Fruit fly (Drosophila melanogaster) whole organism, embryonic: ENCODE results near the gene FeCH.
A peak's percentile ranks its signal among the peaks of the same experiment; 100 is the strongest.

Experiments used
- Aef1 ChIP-seq: fragments of 200-800 bp; sonication (Bioruptor generic); IDR thresholded peaks from 3 replicates; pipeline ENCODE4 v1.3.6; 2022; ENCODE audit warnings: missing biosample characterization, missing genetic modification characterization
- Antp ChIP-seq: fragments of 200-800 bp; sonication (Bioruptor generic); optimal IDR thresholded peaks from 3 replicates; lab custom pipeline; 2016; ENCODE audit warnings: missing biosample characterization, missing genetic modification characterization
- B-H2 ChIP-seq: fragments of 200-800 bp; sonication (Bioruptor generic); optimal IDR thresholded peaks from 2 replicates; lab custom pipeline; 2018; ENCODE audit warnings: missing biosample characterization, mild to moderate bottlenecking, missing genetic modification characterization
- CG10267 ChIP-seq: fragments of 200-800 bp; sonication (Bioruptor generic); optimal IDR thresholded peaks from 2 replicates; lab custom pipeline; 2018; ENCODE audit warnings: missing biosample characterization, mild to moderate bottlenecking, missing genetic modification characterization, moderate library complexity
- CG10979 ChIP-seq: fragments of 200-800 bp; sonication (Bioruptor generic); optimal IDR thresholded peaks from 2 replicates; lab custom pipeline; 2018; ENCODE audit warnings: missing biosample characterization, mild to moderate bottlenecking, missing genetic modification characterization, moderate library complexity
- CG11504 ChIP-seq: fragments of 200-800 bp; sonication (Bioruptor generic); optimal IDR thresholded peaks from 3 replicates; lab custom pipeline; 2019; ENCODE audit warnings: missing biosample characterization, mild to moderate bottlenecking, missing genetic modification characterization, moderate library complexity
- CG11696 ChIP-seq: fragments of 200-800 bp; sonication (Bioruptor generic); IDR thresholded peaks from 2 replicates; pipeline ENCODE4 v1.3.6; 2022; ENCODE audit warnings: missing biosample characterization, missing genetic modification characterization
- CG12071 ChIP-seq: fragments of 200-800 bp; sonication (Bioruptor generic); optimal IDR thresholded peaks from 3 replicates; lab custom pipeline; 2018; ENCODE audit warnings: missing biosample characterization, mild to moderate bottlenecking, missing genetic modification characterization
- CG12155 ChIP-seq: fragments of 200-800 bp; sonication (Bioruptor generic); optimal IDR thresholded peaks from 3 replicates; lab custom pipeline; 2016; ENCODE audit warnings: missing biosample characterization, missing genetic modification characterization
- CG12236 ChIP-seq: fragments of 200-800 bp; sonication (Bioruptor generic); optimal IDR thresholded peaks from 2 replicates; lab custom pipeline; 2016; ENCODE audit warnings: missing biosample characterization, missing genetic modification characterization
- CG12942 ChIP-seq: fragments of 200-800 bp; sonication (Bioruptor generic); optimal IDR thresholded peaks from 3 replicates; lab custom pipeline; 2016; ENCODE audit warnings: missing biosample characterization, missing genetic modification characterization
- CG1602 ChIP-seq: fragments of 200-800 bp; sonication (Bioruptor generic); optimal IDR thresholded peaks from 3 replicates; lab custom pipeline; 2016; ENCODE audit warnings: missing biosample characterization, missing genetic modification characterization
- CG17328 ChIP-seq: fragments of 200-800 bp; sonication (Bioruptor generic); IDR thresholded peaks from 2 replicates; pipeline ENCODE4 v1.3.6; 2022; ENCODE audit warnings: missing biosample characterization, missing genetic modification characterization
- CG17361 ChIP-seq: fragments of 200-800 bp; sonication (Bioruptor generic); IDR thresholded peaks from 3 replicates; pipeline ENCODE4 v1.3.6; 2022; ENCODE audit warnings: missing biosample characterization, missing genetic modification characterization
- CG1792 ChIP-seq: fragments of 200-800 bp; sonication (Bioruptor generic); optimal IDR thresholded peaks from 2 replicates; lab custom pipeline; 2016; ENCODE audit warnings: missing biosample characterization, missing genetic modification characterization
- CG18011 ChIP-seq: fragments of 200-800 bp; sonication (Bioruptor generic); optimal IDR thresholded peaks from 2 replicates; lab custom pipeline; 2017; ENCODE audit warnings: missing biosample characterization, missing genetic modification characterization, mild to moderate bottlenecking, moderate library complexity, missing genotype
- CG30020 ChIP-seq: fragments of 200-800 bp; optimal IDR thresholded peaks from 2 replicates; lab custom pipeline; 2019; ENCODE audit warnings: missing biosample characterization, mild to moderate bottlenecking, missing genetic modification characterization, moderate library complexity
- CG30403 ChIP-seq: fragments of 200-800 bp; sonication (Bioruptor generic); optimal IDR thresholded peaks from 3 replicates; lab custom pipeline; 2016; ENCODE audit warnings: missing biosample characterization, missing genetic modification characterization
- CG32532 ChIP-seq: fragments of 200-800 bp; sonication (Bioruptor generic); IDR thresholded peaks from 2 replicates; pipeline ENCODE4 v1.3.6; 2022; ENCODE audit warnings: missing biosample characterization, missing genetic modification characterization
- CG34224 ChIP-seq: fragments of 200-800 bp; sonication (Bioruptor generic); IDR thresholded peaks from 3 replicates; pipeline ENCODE4 v1.3.6; 2022; ENCODE audit warnings: missing biosample characterization, missing genetic modification characterization; ENCODE audit not compliant: partially characterized antibody
- CG5953 ChIP-seq: fragments of 200-800 bp; sonication (Bioruptor generic); IDR thresholded peaks from 2 replicates; pipeline ENCODE4 v1.3.6; 2022; ENCODE audit warnings: missing biosample characterization, missing genetic modification characterization
- CG9727 ChIP-seq: fragments of 200-800 bp; sonication (Bioruptor generic); optimal IDR thresholded peaks from 3 replicates; lab custom pipeline; 2017; ENCODE audit warnings: missing biosample characterization, mild to moderate bottlenecking, missing genetic modification characterization
- CG9797 ChIP-seq: fragments of 200-800 bp; sonication (Bioruptor generic); optimal IDR thresholded peaks from 3 replicates; lab custom pipeline; 2018; ENCODE audit warnings: missing biosample characterization, mild to moderate bottlenecking, missing genetic modification characterization
- Deaf1 ChIP-seq: fragments of 200-800 bp; optimal IDR thresholded peaks from 3 replicates; lab custom pipeline; 2019; ENCODE audit warnings: missing biosample characterization, mild to moderate bottlenecking, missing genetic modification characterization, moderate library complexity
- Dip3 ChIP-seq: fragments of 200-800 bp; sonication (Bioruptor generic); optimal IDR thresholded peaks from 3 replicates; lab custom pipeline; 2016; ENCODE audit warnings: missing biosample characterization, missing genetic modification characterization
- Doc3 ChIP-seq: fragments of 200-800 bp; sonication (Bioruptor generic); IDR thresholded peaks from 3 replicates; pipeline ENCODE4 v1.3.6; 2022; ENCODE audit warnings: missing biosample characterization, missing genetic modification characterization; ENCODE audit not compliant: partially characterized antibody
- E2f2 ChIP-seq: fragments of 200-800 bp; sonication (Bioruptor generic); IDR thresholded peaks from 2 replicates; pipeline ENCODE4 v1.3.6; 2022; ENCODE audit warnings: missing biosample characterization, missing genetic modification characterization
- H15 ChIP-seq: fragments of 200-800 bp; sonication (Bioruptor generic); IDR thresholded peaks from 3 replicates; pipeline ENCODE4 v1.3.6; 2022; ENCODE audit warnings: missing biosample characterization, missing genetic modification characterization
- Hr3 ChIP-seq: fragments of 200-800 bp; sonication (Bioruptor generic); optimal IDR thresholded peaks from 3 replicates; lab custom pipeline; 2016; ENCODE audit warnings: missing biosample characterization, missing genetic modification characterization
- Med ChIP-seq: fragments of 200-800 bp; sonication (Bioruptor generic); peaks from one replicate; lab custom pipeline; 2016; ENCODE audit warnings: missing biosample characterization, missing genetic modification characterization, mild to moderate bottlenecking, inconsistent platforms, moderate library complexity
- Myb ChIP-seq: fragments of 200-800 bp; sonication (Bioruptor generic); optimal IDR thresholded peaks from 2 replicates; lab custom pipeline; 2016; ENCODE audit warnings: missing biosample characterization, missing genetic modification characterization
- NC2α ChIP-seq: fragments of 200-800 bp; sonication (Bioruptor generic); optimal IDR thresholded peaks from 2 replicates; lab custom pipeline; 2016; ENCODE audit warnings: missing biosample characterization, missing genetic modification characterization
- Trl ChIP-seq, 3 experiments: fragments of >200 bp in 2 of 3; fragments of 200-800 bp in 1 of 3; sonication (Bioruptor generic) in 1 of 3; optimal IDR thresholded peaks; 2 replicates in 1 of 3; 3 replicates in 2 of 3; lab custom pipeline; 2016 to 2017; ENCODE audit warnings: missing biosample characterization in 1 of 3, missing genetic modification characterization in 1 of 3
- Xrp1 ChIP-seq: fragments of 200-800 bp; sonication (Bioruptor generic); IDR thresholded peaks from 2 replicates; pipeline ENCODE4 v1.3.6; 2022; ENCODE audit warnings: missing biosample characterization, missing genetic modification characterization
- bab2 ChIP-seq: fragments of 200-800 bp; sonication (Bioruptor generic); optimal IDR thresholded peaks from 2 replicates; lab custom pipeline; 2016; ENCODE audit warnings: missing biosample characterization, missing genetic modification characterization
- eyg ChIP-seq: fragments of 200-800 bp; sonication (Bioruptor generic); optimal IDR thresholded peaks from 3 replicates; lab custom pipeline; 2016; ENCODE audit warnings: missing biosample characterization, missing genetic modification characterization
- ind ChIP-seq: fragments of 200-800 bp; sonication (Bioruptor generic); optimal IDR thresholded peaks from 3 replicates; lab custom pipeline; 2016; ENCODE audit warnings: missing biosample characterization, missing genetic modification characterization
- lola ChIP-seq, 3 experiments: fragments of >200 bp in 2 of 3; fragments of 200-800 bp in 1 of 3; sonication (Bioruptor generic) in 1 of 3; optimal IDR thresholded peaks; 2 replicates each; lab custom pipeline; 2017 to 2019; ENCODE audit warnings: missing biosample characterization in 3 of 3, missing genetic modification characterization in 3 of 3, mild to moderate bottlenecking in 1 of 3, moderate library complexity in 1 of 3
- mld ChIP-seq: fragments of 200-800 bp; sonication (Bioruptor generic); IDR thresholded peaks from 3 replicates; pipeline ENCODE4 v1.3.6; 2022; ENCODE audit warnings: missing biosample characterization, missing genetic modification characterization; ENCODE audit not compliant: partially characterized antibody
- pho ChIP-seq: fragments of 200-800 bp; sonication (Bioruptor generic); optimal IDR thresholded peaks from 2 replicates; lab custom pipeline; 2016; ENCODE audit warnings: missing biosample characterization, missing genetic modification characterization
- row ChIP-seq: fragments of 200-800 bp; sonication (Bioruptor generic); IDR thresholded peaks from 3 replicates; pipeline ENCODE4 v1.3.6; 2022; ENCODE audit warnings: missing biosample characterization, missing genetic modification characterization
- schlank ChIP-seq: fragments of 200-800 bp; sonication (Bioruptor generic); optimal IDR thresholded peaks from 2 replicates; lab custom pipeline; 2018; ENCODE audit warnings: missing biosample characterization, mild to moderate bottlenecking, missing genetic modification characterization
- slbo ChIP-seq: fragments of 200-800 bp; sonication (Bioruptor generic); IDR thresholded peaks from 2 replicates; pipeline ENCODE4 v1.3.6; 2022; ENCODE audit warnings: missing biosample characterization, missing genetic modification characterization
- so ChIP-seq: fragments of 200-800 bp; sonication (Bioruptor generic); IDR thresholded peaks from 3 replicates; pipeline ENCODE4 v1.3.6; 2022; ENCODE audit warnings: missing biosample characterization, missing genetic modification characterization
- sob ChIP-seq: fragments of 200-800 bp; sonication (Bioruptor generic); IDR thresholded peaks from 2 replicates; pipeline ENCODE4 v1.3.6; 2022; ENCODE audit warnings: missing biosample characterization, missing genetic modification characterization
- sug ChIP-seq: fragments of 200-800 bp; optimal IDR thresholded peaks from 2 replicates; lab custom pipeline; 2019; ENCODE audit warnings: missing biosample characterization, mild to moderate bottlenecking, missing genetic modification characterization, moderate library complexity
- vnd ChIP-seq: fragments of 200-800 bp; sonication (Bioruptor generic); IDR thresholded peaks from 3 replicates; pipeline ENCODE4 v1.3.6; 2022; ENCODE audit warnings: missing biosample characterization, missing genetic modification characterization; ENCODE audit not compliant: partially characterized antibody
- vvl ChIP-seq: fragments of 200-800 bp; sonication (Bioruptor generic); IDR thresholded peaks from 2 replicates; pipeline ENCODE4 v1.3.6; 2022; ENCODE audit warnings: missing biosample characterization, missing genetic modification characterization
- zen ChIP-seq: fragments of 200-800 bp; sonication (Bioruptor generic); optimal IDR thresholded peaks from 3 replicates; lab custom pipeline; 2018; ENCODE audit warnings: missing biosample characterization, mild to moderate bottlenecking, missing genetic modification characterization, moderate library complexity

FeCH gene

DNA sequence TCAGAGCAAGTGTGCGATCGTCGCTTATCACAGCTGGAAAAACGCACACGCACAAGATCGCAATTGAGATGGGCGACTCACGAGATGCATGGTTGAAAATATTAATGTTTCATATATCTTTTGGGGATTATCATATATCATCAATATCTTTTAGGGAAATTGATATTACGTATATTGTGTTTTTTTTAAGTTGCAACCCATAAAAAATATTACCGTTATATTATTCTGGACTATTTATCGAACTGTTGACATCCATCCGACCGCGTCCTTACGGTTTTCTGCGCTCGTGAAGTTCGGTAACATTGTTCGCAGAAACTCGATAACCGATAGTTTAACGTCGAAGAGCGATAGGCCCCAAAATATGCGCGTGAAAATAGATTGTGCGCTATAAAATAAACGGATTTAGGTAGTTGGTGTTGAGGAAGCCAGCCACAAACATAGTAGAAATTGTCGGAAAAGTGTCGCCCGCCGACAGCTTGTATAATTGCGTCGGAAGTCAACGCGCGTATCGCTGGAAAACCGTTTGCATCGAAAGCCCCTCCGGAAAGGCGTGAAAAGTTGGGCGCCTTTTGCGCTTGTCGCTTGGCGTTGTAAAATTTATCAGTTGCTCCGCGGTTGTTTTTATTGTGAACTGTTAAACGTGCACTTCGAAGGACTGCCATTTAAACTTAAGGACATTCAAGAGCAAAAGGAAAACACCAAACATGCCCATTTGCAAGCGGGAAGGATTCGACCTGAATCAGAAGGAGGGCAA, 18.3 kb downstream of the FeCH start, which contains the start of the genes Mccc1 and Acf (continued):
- peak; percentile 37; the same call in 1 of the 2 replicates for TF ChIP-seq sob (GFP tag; lab: Robert Waterston, UW)
- TF ChIP-seq CG12942 (GFP tag; lab: Kevin White, UChicago), result peak; percentile 0
- TF ChIP-seq CG34224 (GFP tag; lab: Robert Waterston, UW), result peak; percentile 60; the same call in 1 of the 3 replicates
- no peak for TF ChIP-seq schlank (tag; lab: Kevin White, UChicago)
- peak; percentile 91; the same call in 2 of the 3 replicates for TF ChIP-seq CG17361 (GFP tag; lab: Robert Waterston, UW)
- TF ChIP-seq mld (GFP tag; lab: Robert Waterston, UW), result no peak
- TF ChIP-seq CG32532 (GFP tag; lab: Robert Waterston, UW), result peak; percentile 51; the same call in 1 of the 2 replicates
- TF ChIP-seq vnd (GFP tag; lab: Robert Waterston, UW), result peak; percentile 51
- TF ChIP-seq CG10979 (tag; lab: Kevin White, UChicago), result peak; percentile 7
- peak; percentile 25 for TF ChIP-seq CG12236 (GFP tag; lab: Kevin White, UChicago)
- TF ChIP-seq CG10267 (tag; lab: Kevin White, UChicago), result peak; percentile 52
- TF ChIP-seq Antp, result peak; percentile 37
- peak; percentile 69 for TF ChIP-seq CG9797 (GFP tag; lab: Kevin White, UChicago)
- TF ChIP-seq Xrp1 (GFP tag; lab: Robert Waterston, UW), result peak; percentile 54
- peak; percentile 47 for TF ChIP-seq zen
- TF ChIP-seq CG12155 (GFP tag; lab: Kevin White, UChicago), result peak; percentile 37
- TF ChIP-seq Myb (GFP tag; lab: Kevin White, UChicago), result peak; percentile 74
- no peak for TF ChIP-seq eyg (GFP tag; lab: Kevin White, UChicago)
- 0 out of 2 replicates have a peak, but pooled peaks have one; percentile 13 for TF ChIP-seq CG17328 (GFP tag; lab: Robert Waterston, UW)
- TF ChIP-seq Doc3 (GFP tag; lab: Robert Waterston, UW), result peak; percentile 50; the same call in 2 of the 3 replicates
- TF ChIP-seq CG12071 (GFP tag; lab: Kevin White, UChicago), result no peak
- TF ChIP-seq CG9727 (GFP tag; lab: Kevin White, UChicago), result no peak
- no peak for TF ChIP-seq Trl (optimal IDR thresholded peaks at IDR 0.05; lab: Kevin White, UChicago)
- TF ChIP-seq Trl (GFP tag; optimal IDR thresholded peaks at IDR 0.05; lab: Kevin White, UChicago), result peak; percentile 42
- TF ChIP-seq Dip3 (GFP tag; lab: Kevin White, UChicago), result peak; percentile 26
- no peak for TF ChIP-seq CG11504 (tag; lab: Kevin White, UChicago)
- no peak for TF ChIP-seq B-H2
- 0 out of 3 replicates have a peak, but pooled peaks have one; percentile 38 for TF ChIP-seq so (GFP tag; lab: Robert Waterston, UW)
- TF ChIP-seq NC2α (GFP tag; lab: Kevin White, UChicago), result no peak
- TF ChIP-seq CG11696 (GFP tag; lab: Robert Waterston, UW), result no peak
- no peak for TF ChIP-seq CG18011
- peak; percentile 25 for TF ChIP-seq CG1792 (GFP tag; lab: Kevin White, UChicago)
- peak; percentile 54 for TF ChIP-seq CG30020
- TF ChIP-seq bab2 (GFP tag; lab: Kevin White, UChicago), result no peak
- peak; percentile 17 for TF ChIP-seq CG1602 (GFP tag; lab: Kevin White, UChicago)
- TF ChIP-seq CG5953 (GFP tag; lab: Robert Waterston, UW), result no peak
- peak; percentile 18; the same call in 1 of the 3 replicates for TF ChIP-seq Aef1
- peak; percentile 10 for TF ChIP-seq ind (GFP tag; lab: Kevin White, UChicago)
- peak; percentile 14; the same call in 1 of the 2 replicates for TF ChIP-seq vvl (GFP tag; lab: Robert Waterston, UW)
- peak; percentile 65 for TF ChIP-seq CG30403 (GFP tag; lab: Kevin White, UChicago)
- peak in 1 of 3 experiments; percentile 3 for TF ChIP-seq lola (GFP tag; optimal IDR thresholded peaks at IDR 0.05; lab: Kevin White, UChicago)
- no peak for TF ChIP-seq H15 (GFP tag; lab: Robert Waterston, UW)
- no peak for TF ChIP-seq pho (GFP tag; lab: Kevin White, UChicago)
- TF ChIP-seq Deaf1 (tag; lab: Kevin White, UChicago), result no peak
- TF ChIP-seq sug (tag; lab: Kevin White, UChicago), result no peak
- peak; percentile 21 for TF ChIP-seq Hr3 (GFP tag; lab: Kevin White, UChicago)
- TF ChIP-seq slbo (GFP tag; lab: Robert Waterston, UW), result peak; percentile 43
- TF ChIP-seq row (GFP tag; lab: Robert Waterston, UW), result peak; percentile 77
- peak; percentile 86 for TF ChIP-seq Med (GFP tag; lab: Kevin White, UChicago)
- peak; percentile 42 for TF ChIP-seq E2f2 (GFP tag; lab: Robert Waterston, UW)
